Fruit fly (Drosophila melanogaster) whole organism, prepupa: ENCODE data around the gene CG11309.

Source experiments
- Blimp-1 ChIP-seq: fragments of 200-800 bp; sonication (Bioruptor generic); optimal IDR thresholded peaks from 3 replicates; lab custom pipeline; 2017; ENCODE audit warnings: missing biosample characterization, missing genetic modification characterization, mild to moderate bottlenecking, moderate library complexity, missing genetic modification reagents
- CG10631 ChIP-seq: fragments of 200-800 bp; sonication (Bioruptor generic); optimal IDR thresholded peaks from 2 replicates; lab custom pipeline; 2016; ENCODE audit warnings: missing biosample characterization, missing genetic modification characterization
- CG10669 ChIP-seq: fragments of 200-800 bp; sonication (Bioruptor generic); optimal IDR thresholded peaks from 3 replicates; lab custom pipeline; 2018; ENCODE audit warnings: missing biosample characterization, mild to moderate bottlenecking, missing genetic modification characterization, moderate library complexity
- CG11762 ChIP-seq: fragments of 200-800 bp; sonication (Bioruptor generic); optimal IDR thresholded peaks from 3 replicates; lab custom pipeline; 2016; ENCODE audit warnings: missing biosample characterization, missing genetic modification characterization; ENCODE audit not compliant: insufficient read depth
- CG11902 ChIP-seq: fragments of 200-800 bp; sonication (Bioruptor generic); optimal IDR thresholded peaks from 3 replicates; lab custom pipeline; 2016; ENCODE audit warnings: missing biosample characterization, missing genetic modification characterization
- CG15336 ChIP-seq: fragments of 200-800 bp; sonication (Bioruptor generic); IDR thresholded peaks from 2 replicates; pipeline ENCODE4 v1.3.6; 2022; ENCODE audit warnings: missing biosample characterization, missing genetic modification characterization
- CG1621 ChIP-seq: fragments of 200-800 bp; sonication (Bioruptor generic); optimal IDR thresholded peaks from 3 replicates; lab custom pipeline; 2018; ENCODE audit warnings: missing biosample characterization, mild to moderate bottlenecking, missing genetic modification characterization
- CG16779 ChIP-seq: fragments of 200-800 bp; sonication (Bioruptor generic); optimal IDR thresholded peaks from 3 replicates; lab custom pipeline; 2017; ENCODE audit warnings: missing biosample characterization, mild to moderate bottlenecking, missing genetic modification characterization
- CG3032 ChIP-seq: fragments of 200-800 bp; optimal IDR thresholded peaks from 2 replicates; lab custom pipeline; 2019; ENCODE audit warnings: missing biosample characterization, mild to moderate bottlenecking, missing genetic modification characterization, moderate library complexity
- CG31627 ChIP-seq: fragments of 200-800 bp; sonication (Bioruptor generic); optimal IDR thresholded peaks from 3 replicates; lab custom pipeline; 2016; ENCODE audit warnings: missing biosample characterization, missing genetic modification characterization
- CG32006 ChIP-seq: fragments of 200-800 bp; sonication (Bioruptor generic); optimal IDR thresholded peaks from 3 replicates; lab custom pipeline; 2017; ENCODE audit warnings: missing biosample characterization, mild to moderate bottlenecking, missing genetic modification characterization
- CG34406 ChIP-seq: fragments of 200-800 bp; sonication (Bioruptor generic); optimal IDR thresholded peaks from 3 replicates; lab custom pipeline; 2016; ENCODE audit warnings: missing biosample characterization, missing genetic modification characterization
- CG4318 ChIP-seq: fragments of 200-800 bp; sonication (Bioruptor generic); optimal IDR thresholded peaks from 3 replicates; lab custom pipeline; 2017; ENCODE audit warnings: missing biosample characterization, mild to moderate bottlenecking, missing genetic modification characterization
- CG6163 ChIP-seq: fragments of 200-800 bp; sonication (Bioruptor generic); IDR thresholded peaks from 3 replicates; pipeline ENCODE4 v1.3.6; 2022; ENCODE audit warnings: missing biosample characterization, missing genetic modification characterization
- CG6792 ChIP-seq: fragments of 200-800 bp; sonication (Bioruptor generic); optimal IDR thresholded peaks from 3 replicates; lab custom pipeline; 2016; ENCODE audit warnings: missing biosample characterization, missing genetic modification characterization
- CG6808 ChIP-seq: fragments of 200-800 bp; sonication (Bioruptor generic); optimal IDR thresholded peaks from 3 replicates; lab custom pipeline; 2017; ENCODE audit warnings: missing biosample characterization, missing genetic modification characterization, mild to moderate bottlenecking, moderate library complexity, missing genetic modification reagents
- CG6854 ChIP-seq: fragments of 200-800 bp; sonication (Bioruptor generic); optimal IDR thresholded peaks from 2 replicates; lab custom pipeline; 2017; ENCODE audit warnings: missing biosample characterization, mild to moderate bottlenecking, missing genetic modification characterization
- CG7368 ChIP-seq: fragments of 200-800 bp; sonication (Bioruptor generic); optimal IDR thresholded peaks from 3 replicates; lab custom pipeline; 2016; ENCODE audit warnings: missing biosample characterization, missing genetic modification characterization
- CG8119 ChIP-seq: fragments of 200-800 bp; sonication (Bioruptor generic); IDR thresholded peaks from 3 replicates; pipeline ENCODE4 v1.3.6; 2022; ENCODE audit warnings: missing biosample characterization, missing genetic modification characterization
- CG8632 ChIP-seq: fragments of 200-800 bp; sonication (Bioruptor generic); optimal IDR thresholded peaks from 3 replicates; lab custom pipeline; 2016; ENCODE audit warnings: missing biosample characterization, missing genetic modification characterization
- CG9139 ChIP-seq: fragments of 200-800 bp; sonication (Bioruptor generic); optimal IDR thresholded peaks from 3 replicates; lab custom pipeline; 2017; ENCODE audit warnings: missing biosample characterization, mild to moderate bottlenecking, missing genetic modification characterization
- Eip75B ChIP-seq: fragments of 200-800 bp; sonication (Bioruptor generic); optimal IDR thresholded peaks from 3 replicates; lab custom pipeline; 2016; ENCODE audit warnings: missing biosample characterization, missing genetic modification characterization
- Eip78C ChIP-seq: fragments of 200-800 bp; sonication (Bioruptor generic); peaks from one replicate; lab custom pipeline; 2016; ENCODE audit warnings: missing biosample characterization, missing genetic modification characterization
- Eip93F ChIP-seq: fragments of 200-800 bp; sonication (Bioruptor generic); optimal IDR thresholded peaks from 2 replicates; lab custom pipeline; 2016; ENCODE audit warnings: missing biosample characterization, mild to moderate bottlenecking, missing genetic modification characterization
- Ets21C ChIP-seq: fragments of 200-800 bp; sonication (Bioruptor generic); optimal IDR thresholded peaks from 3 replicates; lab custom pipeline; 2016; ENCODE audit warnings: missing biosample characterization, missing genetic modification characterization
- Hr38 ChIP-seq: sonication (Bioruptor generic); optimal IDR thresholded peaks from 2 replicates; lab custom pipeline; 2016; ENCODE audit warnings: missing biosample characterization, missing genetic modification characterization
- Hr39 ChIP-seq: fragments of 200-800 bp; sonication (Bioruptor generic); optimal IDR thresholded peaks from 2 replicates; lab custom pipeline; 2016; ENCODE audit warnings: missing biosample characterization, missing genetic modification characterization
- OdsH ChIP-seq: fragments of 200-800 bp; sonication (Bioruptor generic); optimal IDR thresholded peaks from 3 replicates; lab custom pipeline; 2016; ENCODE audit warnings: missing biosample characterization, missing genetic modification characterization
- Smox ChIP-seq: fragments of 200-800 bp; sonication (Bioruptor generic); optimal IDR thresholded peaks from 3 replicates; lab custom pipeline; 2016; ENCODE audit warnings: missing biosample characterization, missing genetic modification characterization
- Sox102F ChIP-seq: fragments of 200-800 bp; sonication (Bioruptor generic); optimal IDR thresholded peaks from 2 replicates; lab custom pipeline; 2016; ENCODE audit warnings: missing biosample characterization, mild to moderate bottlenecking, missing genetic modification characterization
- Sox14 ChIP-seq: fragments of 200-800 bp; sonication (Bioruptor generic); optimal IDR thresholded peaks from 3 replicates; lab custom pipeline; 2016; ENCODE audit warnings: missing biosample characterization, missing genetic modification characterization
- Sox15 ChIP-seq: fragments of 200-800 bp; sonication (Bioruptor generic); optimal IDR thresholded peaks from 3 replicates; lab custom pipeline; 2016; ENCODE audit warnings: missing biosample characterization, missing genetic modification characterization
- acj6 ChIP-seq: fragments of 200-800 bp; sonication (Bioruptor generic); optimal IDR thresholded peaks from 3 replicates; lab custom pipeline; 2016; ENCODE audit warnings: missing biosample characterization, missing genetic modification characterization
- cyc ChIP-seq: fragments of 200-800 bp; sonication (Bioruptor generic); optimal IDR thresholded peaks from 3 replicates; lab custom pipeline; 2016; ENCODE audit warnings: missing biosample characterization, missing genetic modification characterization
- dac ChIP-seq: fragments of 200-800 bp; sonication (Bioruptor generic); optimal IDR thresholded peaks from 2 replicates; lab custom pipeline; 2017; ENCODE audit warnings: missing biosample characterization, mild to moderate bottlenecking, missing genetic modification characterization
- dsx ChIP-seq: fragments of 200-800 bp; optimal IDR thresholded peaks from 3 replicates; lab custom pipeline; 2019; ENCODE audit warnings: missing biosample characterization, mild to moderate bottlenecking, missing genetic modification characterization, moderate library complexity; ENCODE audit not compliant: poor library complexity, severe bottlenecking
- esn ChIP-seq: fragments of 200-800 bp; sonication (Bioruptor generic); optimal IDR thresholded peaks from 2 replicates; lab custom pipeline; 2016; ENCODE audit warnings: missing biosample characterization, mild to moderate bottlenecking, missing genetic modification characterization, moderate library complexity
- fd85E ChIP-seq: fragments of 200-800 bp; sonication (Bioruptor generic); optimal IDR thresholded peaks from 3 replicates; lab custom pipeline; 2016; ENCODE audit warnings: missing biosample characterization, missing genetic modification characterization
- lz ChIP-seq: fragments of 200-800 bp; sonication (Bioruptor generic); optimal IDR thresholded peaks from 3 replicates; lab custom pipeline; 2016; ENCODE audit warnings: missing biosample characterization, missing genetic modification characterization
- net ChIP-seq: fragments of 200-800 bp; sonication (Bioruptor generic); optimal IDR thresholded peaks from 3 replicates; lab custom pipeline; 2016; ENCODE audit warnings: missing biosample characterization, missing genetic modification characterization
- pdm3 ChIP-seq: fragments of 200-800 bp; sonication (Bioruptor generic); optimal IDR thresholded peaks from 3 replicates; lab custom pipeline; 2016; ENCODE audit warnings: missing biosample characterization, missing genetic modification characterization
- salr ChIP-seq, 2 experiments: fragments of 200-800 bp; sonication (Bioruptor generic); optimal IDR thresholded peaks; 3 replicates each; lab custom pipeline; 2016 to 2018; ENCODE audit warnings: missing biosample characterization in 2 of 2, missing genetic modification characterization in 2 of 2, mild to moderate bottlenecking in 1 of 2
- spab ChIP-seq: fragments of 200-800 bp; sonication (Bioruptor generic); optimal IDR thresholded peaks from 2 replicates; lab custom pipeline; 2017; ENCODE audit warnings: missing biosample characterization, mild to moderate bottlenecking, missing genetic modification characterization, missing genetic modification reagents
- ss ChIP-seq, 2 experiments: fragments of 200-800 bp; sonication (Bioruptor generic); optimal IDR thresholded peaks; 2 replicates in 1 of 2; 3 replicates in 1 of 2; lab custom pipeline; 2017 to 2018; ENCODE audit warnings: mild to moderate bottlenecking in 2 of 2, missing biosample characterization in 2 of 2, missing genetic modification characterization in 2 of 2, moderate library complexity in 1 of 2
- svp ChIP-seq: fragments of 200-800 bp; sonication (Bioruptor generic); peaks from one replicate; lab custom pipeline; 2016; ENCODE audit warnings: missing biosample characterization, missing genetic modification characterization
- topi ChIP-seq: fragments of 200-800 bp; sonication (Bioruptor generic); optimal IDR thresholded peaks from 3 replicates; lab custom pipeline; 2016; ENCODE audit warnings: missing biosample characterization, missing genetic modification characterization
- vri ChIP-seq: fragments of 200-800 bp; sonication (Bioruptor generic); optimal IDR thresholded peaks from 3 replicates; lab custom pipeline; 2016; ENCODE audit warnings: missing biosample characterization, mild to moderate bottlenecking, missing genetic modification characterization

Gene CG11309

DNA sequence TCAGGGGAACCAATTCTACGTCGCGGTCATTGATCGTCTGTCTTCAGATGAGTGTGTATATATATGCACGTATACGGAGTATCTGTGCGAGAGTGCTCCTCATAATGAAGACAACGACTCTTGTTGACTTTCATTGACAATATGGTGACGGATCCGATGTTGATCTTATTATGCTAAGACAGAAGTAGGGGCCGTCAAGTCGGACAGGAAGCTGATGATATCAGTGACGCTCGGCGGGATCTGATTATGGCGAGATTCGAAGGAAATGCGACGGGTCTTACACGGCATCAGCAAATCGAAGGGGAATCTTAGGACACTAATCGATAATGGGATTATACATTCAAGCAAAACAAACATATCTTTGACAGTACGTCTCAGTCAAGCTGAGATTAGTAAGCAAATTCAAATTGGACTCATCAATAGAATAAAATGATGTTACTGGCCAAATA lies 49.9 kb downstream of the CG11309 start:
- TF ChIP-seq CG4318: no peak
- no peak for TF ChIP-seq salr (GFP tag; optimal IDR thresholded peaks at IDR 0.05; lab: Kevin White, UChicago)
- no peak for TF ChIP-seq lz
- no peak for TF ChIP-seq pdm3 (GFP tag; lab: Kevin White, UChicago)
- peak; percentile 57 for TF ChIP-seq Eip78C
- no peak for TF ChIP-seq CG11762 (GFP tag; lab: Kevin White, UChicago)
- TF ChIP-seq vri: no peak
- TF ChIP-seq CG8632 (GFP tag; lab: Kevin White, UChicago): no peak
- peak; percentile 21 for TF ChIP-seq CG9139 (GFP tag; lab: Kevin White, UChicago)
- TF ChIP-seq CG1621: peak; percentile 60
- no peak for TF ChIP-seq Eip93F
- peak; percentile 43 for TF ChIP-seq svp (GFP tag; lab: Kevin White, UChicago)
- no peak for TF ChIP-seq cyc (GFP tag; lab: Kevin White, UChicago)
- no peak for TF ChIP-seq CG8119 (GFP tag; lab: Robert Waterston, UW)
- no peak for TF ChIP-seq dsx
- no peak for TF ChIP-seq CG11902 (GFP tag; lab: Kevin White, UChicago)
- no peak for TF ChIP-seq esn (GFP tag; lab: Kevin White, UChicago)
- no peak for TF ChIP-seq spab
- TF ChIP-seq CG7368 (GFP tag; lab: Kevin White, UChicago): no peak
- TF ChIP-seq Sox14 (GFP tag; lab: Kevin White, UChicago): no peak
- TF ChIP-seq CG3032 (tag; lab: Kevin White, UChicago): no peak
- no peak for TF ChIP-seq CG6808
- TF ChIP-seq Smox (GFP tag; lab: Kevin White, UChicago): no peak
- no peak for TF ChIP-seq Hr39
- no peak for TF ChIP-seq CG10669 (GFP tag; lab: Kevin White, UChicago)

DNA sequence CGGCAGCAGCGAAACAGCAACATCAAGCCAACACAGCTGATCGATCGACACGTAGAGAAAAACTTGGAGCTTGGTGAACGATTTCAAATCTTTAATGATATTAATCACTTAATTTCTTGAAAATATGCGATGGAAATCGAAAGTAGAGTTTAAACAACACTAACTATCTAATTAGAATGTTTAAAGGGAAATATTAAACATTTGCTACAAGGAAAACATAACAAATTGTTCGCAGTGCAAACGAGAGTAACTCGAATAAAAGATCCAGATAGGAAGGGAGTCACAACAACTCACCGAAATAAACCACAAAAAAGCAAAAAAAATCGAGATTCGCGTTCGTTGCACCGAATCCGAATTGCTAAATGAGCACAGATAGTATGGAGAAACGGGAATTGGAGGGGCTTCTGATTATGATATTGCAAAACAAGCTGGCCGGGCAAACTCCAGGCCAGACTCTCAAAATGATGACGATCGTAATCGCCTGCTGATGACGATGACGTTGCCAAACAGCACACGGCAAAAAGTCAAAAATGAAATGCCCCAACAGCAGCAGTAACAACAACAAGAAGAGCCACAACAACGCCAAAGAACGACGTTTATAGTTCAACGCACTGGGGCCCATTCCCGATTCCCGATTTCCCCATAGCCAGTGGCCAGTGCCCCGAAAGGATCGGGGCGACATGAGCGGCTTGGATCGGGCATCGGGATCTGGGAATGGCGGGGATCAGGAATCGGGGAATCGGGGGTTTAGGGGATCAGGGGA lies 50.5 kb downstream of the CG11309 start:
- TF ChIP-seq CG8119 (GFP tag; lab: Robert Waterston, UW) (peak; percentile 88), CG6792 (GFP tag; lab: Kevin White, UChicago) (peak; percentile 99), net (peak; percentile 97), acj6 (peak; percentile 99), CG9139 (GFP tag; lab: Kevin White, UChicago) (peak; percentile 98), CG31627 (GFP tag; lab: Kevin White, UChicago) (peak; percentile 99), Smox (GFP tag; lab: Kevin White, UChicago) (peak; percentile 99), Eip75B (GFP tag; lab: Kevin White, UChicago) (peak; percentile 99), CG15336 (peak; percentile 82), CG7368 (GFP tag; lab: Kevin White, UChicago) (peak; percentile 98), OdsH (GFP tag; lab: Kevin White, UChicago) (peak; percentile 98), fd85E (GFP tag; lab: Kevin White, UChicago) (peak; percentile 97), CG34406 (peak; percentile 99), topi (GFP tag; lab: Kevin White, UChicago) (peak; percentile 100), dac (GFP tag; lab: Kevin White, UChicago) (peak; percentile 8), CG11902 (GFP tag; lab: Kevin White, UChicago) (peak; percentile 99), CG10669 (GFP tag; lab: Kevin White, UChicago) (peak; percentile 99), pdm3 (GFP tag; lab: Kevin White, UChicago) (peak; percentile 99), Eip78C (peak; percentile 100), Blimp-1 (GFP tag; lab: Kevin White, UChicago) (peak; percentile 97), ss (GFP tag; optimal IDR thresholded peaks at IDR 0.05; lab: Kevin White, UChicago) (peak; percentile 93 to 99), CG6163 (GFP tag; lab: Robert Waterston, UW) (peak; percentile 98), CG4318 (peak; percentile 65), Sox102F (GFP tag; lab: Kevin White, UChicago) (peak; percentile 99), CG6808 (peak; percentile 98), CG10631 (peak; percentile 99), Ets21C (GFP tag; lab: Kevin White, UChicago) (peak; percentile 98), Hr38 (GFP tag; lab: Kevin White, UChicago) (no peak), salr (GFP tag; optimal IDR thresholded peaks at IDR 0.05; lab: Kevin White, UChicago) (peak; percentile 89 to 97), CG6854 (peak; percentile 99), Sox15 (GFP tag; lab: Kevin White, UChicago) (peak; percentile 98), esn (GFP tag; lab: Kevin White, UChicago) (peak; percentile 100), CG16779 (tag; lab: Kevin White, UChicago) (peak; percentile 90), CG32006 (GFP tag; lab: Kevin White, UChicago) (peak; percentile 81), spab (peak; percentile 99), CG8632 (GFP tag; lab: Kevin White, UChicago) (peak; percentile 99)
